Fruit fly (Drosophila melanogaster): ENCODE results near the gene CG3597.

Gene CG3597

DNA sequence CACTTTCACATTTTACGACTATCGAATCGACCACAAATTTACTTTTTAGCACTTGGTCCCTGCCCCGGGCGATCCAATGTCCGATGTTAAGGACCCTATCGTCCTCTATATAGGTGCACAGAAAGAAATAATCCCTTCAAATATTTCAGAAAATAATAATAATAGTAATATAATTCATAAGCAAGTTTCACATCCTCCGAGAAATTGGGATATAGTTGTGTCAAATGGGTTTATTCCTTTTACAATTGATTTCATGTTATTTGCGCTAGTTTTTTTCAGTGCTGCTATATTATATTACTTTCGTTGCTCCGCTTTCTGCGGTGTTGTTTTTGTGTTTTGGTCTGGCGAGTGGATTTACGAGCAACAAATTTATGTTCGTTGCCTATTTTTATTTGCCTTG is 22.8 kb downstream of the CG3597 start (continued):
- TF ChIP-seq CG6175 (GFP tag; IDR thresholded peaks at IDR 0.05) (no peak), Dbx (GFP tag; IDR thresholded peaks at IDR 0.05) (peak; percentile 60; the same call in 1 of the 3 replicates), mld (GFP tag; IDR thresholded peaks at IDR 0.05; ENCODE audit: partially characterized antibody) (no peak), Jarid2 (GFP tag; optimal IDR thresholded peaks at IDR 0.05) (no peak), CG4424 (GFP tag; optimal IDR thresholded peaks at IDR 0.05) (peak; percentile 9), Nf-YA (GFP tag; IDR thresholded peaks at IDR 0.05) (no peak), CG11504 (tag; optimal IDR thresholded peaks at IDR 0.05) (peak; percentile 66), fd3F (GFP tag; optimal IDR thresholded peaks at IDR 0.05) (peak; percentile 28), CG31441 (GFP tag; IDR thresholded peaks at IDR 0.05) (peak; percentile 45; the same call in 1 of the 2 replicates), CG14014 (GFP tag; IDR thresholded peaks at IDR 0.05) (peak; percentile 37; the same call in 1 of the 2 replicates), CG6854 (GFP tag; optimal IDR thresholded peaks at IDR 0.05) (peak; percentile 39), tup (GFP tag; optimal IDR thresholded peaks at IDR 0.05) (no peak), CG9817 (tag; optimal IDR thresholded peaks at IDR 0.05) (peak; percentile 50), CG8388 (GFP tag; optimal IDR thresholded peaks at IDR 0.05) (no peak), sim (GFP tag; IDR thresholded peaks at IDR 0.05) (no peak), slbo (GFP tag; IDR thresholded peaks at IDR 0.05) (peak; percentile 34), CG11456 (GFP tag; IDR thresholded peaks at IDR 0.05) (no peak), CG6765 (GFP tag; optimal IDR thresholded peaks at IDR 0.05) (no peak), scrt (GFP tag; optimal IDR thresholded peaks at IDR 0.05) (peak; percentile 42), eve (GFP tag; optimal IDR thresholded peaks at IDR 0.05) (no peak), CG8924 (tag; optimal IDR thresholded peaks at IDR 0.05) (peak; percentile 38), Aef1 (GFP tag; IDR thresholded peaks at IDR 0.05) (peak; percentile 21; the same call in 1 of the 3 replicates), dan (GFP tag; IDR thresholded peaks at IDR 0.05) (no peak), ind (GFP tag; optimal IDR thresholded peaks at IDR 0.05) (peak; percentile 19), Rfx (GFP tag; IDR thresholded peaks at IDR 0.05) (peak; percentile 68), jumu (GFP tag; optimal IDR thresholded peaks at IDR 0.05) (no peak), row (GFP tag; IDR thresholded peaks at IDR 0.05) (peak; percentile 62), Fer2 (tag; optimal IDR thresholded peaks at IDR 0.05) (no peak), amos (GFP tag; IDR thresholded peaks at IDR 0.05; ENCODE audit: partially characterized antibody) (no peak), CG13894 (tag; optimal IDR thresholded peaks at IDR 0.05) (peak; percentile 82), danr (GFP tag; IDR thresholded peaks at IDR 0.05) (no peak), CG12391 (tag; optimal IDR thresholded peaks at IDR 0.05) (peak; percentile 45), Dek (tag; optimal IDR thresholded peaks at IDR 0.05) (peak; percentile 20), CG13775 (GFP tag; optimal IDR thresholded peaks at IDR 0.05) (peak; percentile 33), CG10267 (tag; optimal IDR thresholded peaks at IDR 0.05) (peak; percentile 14), CG2120 (GFP tag; optimal IDR thresholded peaks at IDR 0.05) (peak; percentile 53), Lpt (GFP tag; optimal IDR thresholded peaks at IDR 0.05) (no peak), Sox102F (GFP tag; optimal IDR thresholded peaks at IDR 0.05) (peak; percentile 30), lmd (GFP tag; IDR thresholded peaks at IDR 0.05) (peak; percentile 49; the same call in 1 of the 2 replicates), caup (GFP tag; optimal IDR thresholded peaks at IDR 0.05; ENCODE audit: severe bottlenecking) (peak; percentile 46), TFAM (GFP tag; optimal IDR thresholded peaks at IDR 0.05) (no peak), phol (tag; optimal IDR thresholded peaks at IDR 0.05) (peak; percentile 41), Sry-δ (GFP tag; optimal IDR thresholded peaks at IDR 0.05) (no peak), dysf (GFP tag; IDR thresholded peaks at IDR 0.05) (peak; percentile 62; the same call in 2 of the 3 replicates), grau (tag; optimal IDR thresholded peaks at IDR 0.05) (no peak), gcm (GFP tag; optimal IDR thresholded peaks at IDR 0.05) (no peak), CG4820 (GFP tag; optimal IDR thresholded peaks at IDR 0.05) (no peak), CG3281 (GFP tag; optimal IDR thresholded peaks at IDR 0.05) (peak; percentile 57), NfI (GFP tag; optimal IDR thresholded peaks at IDR 0.05) (peak; percentile 42), yki (optimal IDR thresholded peaks at IDR 0.05) (no peak), wor (GFP tag; IDR thresholded peaks at IDR 0.05) (no peak)
